Comparison of ENCODE assay signal across 2 worm cellular contexts in genomic region chrIV:6155296-6155695, ce11.
TF ChIP-seq lines count a peak whose summit lies in the region.

Gene C11D2.7 (minus strand): TSS chrIV:6155396.

TF ChIP-seq in whole organism, L4 larva, 104 proteins besides CTCF, POLR2A, EP300 and RAD21:
- TF ChIP-seq ces-1 (GFP tag; optimal IDR thresholded peaks at IDR 0.05; lab: Kevin White, UChicago): no peak
- no peak for TF ChIP-seq daf-16 (GFP tag; optimal IDR thresholded peaks at IDR 0.05; lab: Kevin White, UChicago)
- peak; percentile 15 for TF ChIP-seq daf-16 (tag; optimal IDR thresholded peaks at IDR 0.05; lab: Kevin White, UChicago)
TF ChIP-seq in whole organism, L4 larva: peak in this region for 1.

TF ChIP-seq in whole organism, young adult, 124 proteins besides CTCF, POLR2A, EP300 and RAD21:
- TF ChIP-seq athp-1 (tag; optimal IDR thresholded peaks at IDR 0.05; lab: Kevin White, UChicago) (no peak), F57C9.4 (tag; optimal IDR thresholded peaks at IDR 0.05; lab: Kevin White, UChicago) (no peak), snpc-4 (GFP tag; optimal IDR thresholded peaks at IDR 0.05; lab: Kevin White, UChicago) (peak; percentile 16), snpc-4 (tag; optimal IDR thresholded peaks at IDR 0.05; lab: Kevin White, UChicago) (peak in 1 of 4 experiments; percentile 57), dpl-1 (GFP tag; optimal IDR thresholded peaks at IDR 0.05; lab: Kevin White, UChicago) (no peak), nhr-27 (tag; optimal IDR thresholded peaks at IDR 0.05; lab: Kevin White, UChicago) (no peak)
